Fruit fly (Drosophila melanogaster) whole organism, embryonic: Measurements from ENCODE around the gene Trm7-32.

Experiments
- Atf6 ChIP-seq: fragments of 200-800 bp; sonication (Bioruptor generic); IDR thresholded peaks from 2 replicates; pipeline ENCODE4 v1.3.6; 2022; ENCODE audit warnings: missing biosample characterization, missing genetic modification characterization
- CG10267 ChIP-seq: fragments of 200-800 bp; sonication (Bioruptor generic); optimal IDR thresholded peaks from 2 replicates; lab custom pipeline; 2018; ENCODE audit warnings: missing biosample characterization, mild to moderate bottlenecking, missing genetic modification characterization, moderate library complexity
- CG10979 ChIP-seq: fragments of 200-800 bp; sonication (Bioruptor generic); optimal IDR thresholded peaks from 2 replicates; lab custom pipeline; 2018; ENCODE audit warnings: missing biosample characterization, mild to moderate bottlenecking, missing genetic modification characterization, moderate library complexity
- CG11560 ChIP-seq: fragments of 200-800 bp; sonication (Bioruptor generic); IDR thresholded peaks from 3 replicates; pipeline ENCODE4 v1.3.6; 2022; ENCODE audit warnings: missing biosample characterization, missing genetic modification characterization
- CG12236 ChIP-seq: fragments of 200-800 bp; sonication (Bioruptor generic); optimal IDR thresholded peaks from 2 replicates; lab custom pipeline; 2016; ENCODE audit warnings: missing biosample characterization, missing genetic modification characterization
- CG13296 ChIP-seq: fragments of 200-800 bp; sonication (Bioruptor generic); optimal IDR thresholded peaks from 3 replicates; lab custom pipeline; 2018; ENCODE audit warnings: missing biosample characterization, mild to moderate bottlenecking, missing genetic modification characterization
- CG14710 ChIP-seq: fragments of 200-800 bp; sonication (Bioruptor generic); optimal IDR thresholded peaks from 3 replicates; lab custom pipeline; 2019; ENCODE audit warnings: missing biosample characterization, mild to moderate bottlenecking, missing genetic modification characterization, moderate library complexity
- CG15011 ChIP-seq: fragments of 200-800 bp; sonication (Bioruptor generic); optimal IDR thresholded peaks from 3 replicates; lab custom pipeline; 2018; ENCODE audit warnings: missing biosample characterization, mild to moderate bottlenecking, missing genetic modification characterization
- CG1792 ChIP-seq: fragments of 200-800 bp; sonication (Bioruptor generic); optimal IDR thresholded peaks from 2 replicates; lab custom pipeline; 2016; ENCODE audit warnings: missing biosample characterization, missing genetic modification characterization
- CG2120 ChIP-seq: fragments of 200-800 bp; sonication (Bioruptor generic); optimal IDR thresholded peaks from 3 replicates; lab custom pipeline; 2016; ENCODE audit warnings: missing biosample characterization, missing genetic modification characterization
- CG2199 ChIP-seq: fragments of 200-800 bp; sonication (Bioruptor generic); IDR thresholded peaks from 3 replicates; pipeline ENCODE4 v1.3.6; 2022; ENCODE audit warnings: missing biosample characterization, missing genetic modification characterization
- CG2875 ChIP-seq: fragments of 200-800 bp; sonication (Bioruptor generic); optimal IDR thresholded peaks from 2 replicates; lab custom pipeline; 2017; ENCODE audit warnings: missing biosample characterization, mild to moderate bottlenecking, missing genetic modification characterization, missing genetic modification reagents
- CG2889 ChIP-seq: fragments of 200-800 bp; sonication (Bioruptor generic); IDR thresholded peaks from 3 replicates; pipeline ENCODE4 v1.3.6; 2022; ENCODE audit warnings: missing biosample characterization, missing genetic modification characterization
- CG30020 ChIP-seq: fragments of 200-800 bp; optimal IDR thresholded peaks from 2 replicates; lab custom pipeline; 2019; ENCODE audit warnings: missing biosample characterization, mild to moderate bottlenecking, missing genetic modification characterization, moderate library complexity
- CG30403 ChIP-seq: fragments of 200-800 bp; sonication (Bioruptor generic); optimal IDR thresholded peaks from 3 replicates; lab custom pipeline; 2016; ENCODE audit warnings: missing biosample characterization, missing genetic modification characterization
- CG3281 ChIP-seq: fragments of 200-800 bp; sonication (Bioruptor generic); optimal IDR thresholded peaks from 3 replicates; lab custom pipeline; 2017; ENCODE audit warnings: missing biosample characterization, mild to moderate bottlenecking, missing genetic modification characterization
- CG33213 ChIP-seq: fragments of 200-800 bp; sonication (Bioruptor generic); optimal IDR thresholded peaks from 3 replicates; lab custom pipeline; 2016; ENCODE audit warnings: missing biosample characterization, missing genetic modification characterization
- CG4820 ChIP-seq: fragments of 200-800 bp; sonication (Bioruptor generic); optimal IDR thresholded peaks from 3 replicates; lab custom pipeline; 2016; ENCODE audit warnings: missing biosample characterization, missing genetic modification characterization
- CG7556 ChIP-seq: fragments of 200-800 bp; sonication (Bioruptor generic); optimal IDR thresholded peaks from 2 replicates; lab custom pipeline; 2017; ENCODE audit warnings: missing biosample characterization, mild to moderate bottlenecking, missing genetic modification characterization
- CG9215 ChIP-seq: fragments of 200-800 bp; sonication (Bioruptor generic); IDR thresholded peaks from 2 replicates; pipeline ENCODE4 v1.3.6; 2022; ENCODE audit warnings: missing biosample characterization, missing genetic modification characterization
- CG9437 ChIP-seq: fragments of 200-800 bp; sonication (Bioruptor generic); optimal IDR thresholded peaks from 2 replicates; lab custom pipeline; 2018; ENCODE audit warnings: missing biosample characterization, mild to moderate bottlenecking, missing genetic modification characterization
- Deaf1 ChIP-seq: fragments of 200-800 bp; optimal IDR thresholded peaks from 3 replicates; lab custom pipeline; 2019; ENCODE audit warnings: missing biosample characterization, mild to moderate bottlenecking, missing genetic modification characterization, moderate library complexity
- Dref ChIP-seq: fragments of 200-800 bp; sonication (Bioruptor generic); IDR thresholded peaks from 2 replicates; pipeline ENCODE4 v1.3.6; 2022; ENCODE audit warnings: missing biosample characterization, missing genetic modification characterization
- Hmr ChIP-seq: fragments of 200-800 bp; sonication (Bioruptor generic); optimal IDR thresholded peaks from 3 replicates; lab custom pipeline; 2017; ENCODE audit warnings: mild to moderate bottlenecking, missing biosample characterization, missing genetic modification reagents, missing genetic modification characterization
- Hr3 ChIP-seq: fragments of 200-800 bp; sonication (Bioruptor generic); optimal IDR thresholded peaks from 3 replicates; lab custom pipeline; 2016; ENCODE audit warnings: missing biosample characterization, missing genetic modification characterization
- MBD-R2 ChIP-seq: fragments of 200-800 bp; sonication (Bioruptor generic); IDR thresholded peaks from 2 replicates; pipeline ENCODE4 v1.3.6; 2022; ENCODE audit warnings: missing biosample characterization, missing genetic modification characterization
- NC2β ChIP-seq: fragments of 200-800 bp; sonication (Bioruptor generic); optimal IDR thresholded peaks from 2 replicates; lab custom pipeline; 2016; ENCODE audit warnings: missing biosample characterization, missing genetic modification characterization
- Sin3A ChIP-seq: fragments of >200 bp; optimal IDR thresholded peaks from 2 replicates; lab custom pipeline; 2018
- Ssrp ChIP-seq: fragments of 200-800 bp; sonication (Bioruptor generic); optimal IDR thresholded peaks from 2 replicates; lab custom pipeline; 2018; ENCODE audit warnings: missing biosample characterization, mild to moderate bottlenecking, missing genetic modification characterization, moderate library complexity
- Xbp1 ChIP-seq: fragments of 200-800 bp; sonication (Bioruptor generic); optimal IDR thresholded peaks from 3 replicates; lab custom pipeline; 2016; ENCODE audit warnings: missing biosample characterization, mild to moderate bottlenecking, missing genetic modification characterization
- ac ChIP-seq: fragments of 200-800 bp; sonication (Bioruptor generic); optimal IDR thresholded peaks from 3 replicates; lab custom pipeline; 2017; ENCODE audit warnings: missing biosample characterization, mild to moderate bottlenecking, missing genetic modification characterization
- aop ChIP-seq: fragments of 200-800 bp; sonication (Bioruptor generic); IDR thresholded peaks from 2 replicates; pipeline ENCODE4 v1.3.6; 2022; ENCODE audit warnings: missing biosample characterization, missing genetic modification characterization
- ara ChIP-seq: fragments of 200-800 bp; sonication (Bioruptor generic); IDR thresholded peaks from 2 replicates; pipeline ENCODE4 v1.3.6; 2022; ENCODE audit warnings: missing biosample characterization, missing genetic modification characterization
- bbx ChIP-seq: fragments of 200-800 bp; sonication (Bioruptor generic); IDR thresholded peaks from 2 replicates; pipeline ENCODE4 v1.3.6; 2022; ENCODE audit warnings: missing biosample characterization, missing genetic modification characterization; ENCODE audit not compliant: partially characterized antibody
- chif ChIP-seq, 2 experiments: fragments of 200-800 bp; sonication (Bioruptor generic); optimal IDR thresholded peaks; 3 replicates each; lab custom pipeline; 2016; ENCODE audit warnings: missing biosample characterization in 2 of 2, missing genetic modification characterization in 2 of 2
- dm ChIP-seq: fragments of 200-800 bp; sonication (Bioruptor generic); optimal IDR thresholded peaks from 3 replicates; lab custom pipeline; 2016; ENCODE audit warnings: missing biosample characterization, missing genetic modification characterization
- gcm2 ChIP-seq: fragments of 200-800 bp; sonication (Bioruptor generic); optimal IDR thresholded peaks from 2 replicates; lab custom pipeline; 2016; ENCODE audit warnings: missing biosample characterization, missing genetic modification characterization
- h ChIP-seq: fragments of >200 bp; optimal IDR thresholded peaks from 2 replicates; lab custom pipeline; 2017
- ham ChIP-seq: fragments of 200-800 bp; sonication (Bioruptor generic); IDR thresholded peaks from 2 replicates; pipeline ENCODE4 v1.3.6; 2022; ENCODE audit warnings: missing biosample characterization, missing genetic modification characterization
- hth ChIP-seq: fragments of >200 bp; optimal IDR thresholded peaks from 2 replicates; lab custom pipeline; 2017; ENCODE audit warnings: inconsistent platforms
- ind ChIP-seq: fragments of 200-800 bp; sonication (Bioruptor generic); optimal IDR thresholded peaks from 3 replicates; lab custom pipeline; 2016; ENCODE audit warnings: missing biosample characterization, missing genetic modification characterization
- ken ChIP-seq: fragments of 200-800 bp; sonication (Bioruptor generic); IDR thresholded peaks from 3 replicates; pipeline ENCODE4 v1.3.6; 2022; ENCODE audit warnings: missing biosample characterization, missing genetic modification characterization
- lab ChIP-seq: fragments of 200-800 bp; sonication (Bioruptor generic); optimal IDR thresholded peaks from 3 replicates; lab custom pipeline; 2017; ENCODE audit warnings: missing biosample characterization, missing genetic modification characterization, mild to moderate bottlenecking, moderate library complexity, missing genetic modification reagents
- pita ChIP-seq: fragments of 200-800 bp; sonication (Bioruptor generic); optimal IDR thresholded peaks from 2 replicates; lab custom pipeline; 2017; ENCODE audit warnings: missing biosample characterization, mild to moderate bottlenecking, missing genetic modification characterization
- ranshi ChIP-seq: fragments of 200-800 bp; sonication (Bioruptor generic); IDR thresholded peaks from 2 replicates; pipeline ENCODE4 v1.3.6; 2022; ENCODE audit warnings: missing biosample characterization, missing genetic modification characterization
- seq ChIP-seq: fragments of 200-800 bp; sonication (Bioruptor generic); IDR thresholded peaks from 2 replicates; pipeline ENCODE4 v1.3.6; 2022; ENCODE audit warnings: missing biosample characterization, missing genetic modification characterization
- sisA ChIP-seq: fragments of 200-800 bp; sonication (Bioruptor generic); IDR thresholded peaks from 2 replicates; pipeline ENCODE4 v1.3.6; 2022; ENCODE audit warnings: missing biosample characterization, missing genetic modification characterization
- tap ChIP-seq: fragments of 200-800 bp; optimal IDR thresholded peaks from 3 replicates; lab custom pipeline; 2019; ENCODE audit warnings: missing biosample characterization, mild to moderate bottlenecking, missing genetic modification characterization, moderate library complexity
- tll ChIP-seq, 2 experiments: fragments of 200-800 bp in 1 of 2; fragments of >200 bp in 1 of 2; sonication (Bioruptor generic) in 1 of 2; optimal IDR thresholded peaks; 2 replicates each; lab custom pipeline; 2017 to 2019; ENCODE audit warnings: missing biosample characterization in 2 of 2, missing genetic modification characterization in 2 of 2, mild to moderate bottlenecking in 1 of 2, moderate library complexity in 1 of 2
- tx ChIP-seq: fragments of 200-800 bp; sonication (Bioruptor generic); optimal IDR thresholded peaks from 2 replicates; lab custom pipeline; 2016; ENCODE audit warnings: missing biosample characterization, missing genetic modification characterization
- z ChIP-seq: fragments of 200-800 bp; sonication (Bioruptor generic); IDR thresholded peaks from 3 replicates; pipeline ENCODE4 v1.3.6; 2022; ENCODE audit warnings: missing biosample characterization, missing genetic modification characterization
- zen ChIP-seq: fragments of 200-800 bp; sonication (Bioruptor generic); optimal IDR thresholded peaks from 3 replicates; lab custom pipeline; 2018; ENCODE audit warnings: missing biosample characterization, mild to moderate bottlenecking, missing genetic modification characterization, moderate library complexity

The Trm7-32 gene

dm6 chr3R:17053415-17054177 lies 13.1 kb downstream of the Trm7-32 start, which contains the start of gene Dad (continued):
- TF ChIP-seq tap (tag; lab: Kevin White, UChicago): no peak
- TF ChIP-seq CG15011: no peak
- TF ChIP-seq aop: no peak
- peak; percentile 29 for TF ChIP-seq CG13296 (GFP tag; lab: Kevin White, UChicago)
- no peak for TF ChIP-seq chif (GFP tag; optimal IDR thresholded peaks at IDR 0.05; lab: Kevin White, UChicago)
- no peak for TF ChIP-seq tx (GFP tag; lab: Kevin White, UChicago)
- TF ChIP-seq ind (GFP tag; lab: Kevin White, UChicago): no peak
- TF ChIP-seq Hr3: no peak
- no peak for TF ChIP-seq CG9437 (GFP tag; lab: Kevin White, UChicago)
- TF ChIP-seq CG2889 (GFP tag; lab: Robert Waterston, UW): no peak
- no peak for TF ChIP-seq sisA (GFP tag; lab: Robert Waterston, UW)
- TF ChIP-seq CG7556 (GFP tag; lab: Kevin White, UChicago): no peak
- no peak for TF ChIP-seq CG12236 (GFP tag; lab: Kevin White, UChicago)
- no peak for TF ChIP-seq CG4820 (GFP tag; lab: Kevin White, UChicago)
- TF ChIP-seq zen (tag; lab: Kevin White, UChicago): no peak
- no peak for TF ChIP-seq seq (GFP tag; lab: Robert Waterston, UW)
- TF ChIP-seq CG30403 (GFP tag; lab: Kevin White, UChicago): no peak
- TF ChIP-seq MBD-R2: no peak
- peak; percentile 11; the same call in 1 of the 3 replicates for TF ChIP-seq CG2199
- no peak for TF ChIP-seq dm (GFP tag; lab: Kevin White, UChicago)
- TF ChIP-seq ken (GFP tag; lab: Robert Waterston, UW): no peak
- no peak for TF ChIP-seq CG1792 (GFP tag; lab: Kevin White, UChicago)
- TF ChIP-seq CG3281 (GFP tag; lab: Kevin White, UChicago): no peak
- TF ChIP-seq CG9215 (GFP tag; lab: Robert Waterston, UW): peak; percentile 98
- TF ChIP-seq CG11560 (tag; lab: Robert Waterston, UW): no peak
- no peak for TF ChIP-seq NC2β (GFP tag; lab: Kevin White, UChicago)
- no peak for TF ChIP-seq CG30020
- TF ChIP-seq ara (GFP tag; lab: Robert Waterston, UW): 0 out of 2 replicates have a peak, but pooled peaks have one; percentile 20
- TF ChIP-seq Hmr: peak; percentile 48
- no peak for TF ChIP-seq CG14710 (tag; lab: Kevin White, UChicago)
- peak; percentile 43 for TF ChIP-seq lab
- no peak for TF ChIP-seq Atf6 (GFP tag; lab: Robert Waterston, UW)
- TF ChIP-seq CG33213 (GFP tag; lab: Kevin White, UChicago): no peak
- no peak for TF ChIP-seq Sin3A (lab: Kevin White, UChicago)
- TF ChIP-seq ham (GFP tag; lab: Robert Waterston, UW): no peak
- peak; percentile 18 for TF ChIP-seq CG2120
- no peak for TF ChIP-seq pita (GFP tag; lab: Kevin White, UChicago)
- TF ChIP-seq CG10979 (tag; lab: Kevin White, UChicago): no peak
- no peak; the same call in 1 of the 2 replicates for TF ChIP-seq ranshi (GFP tag; lab: Robert Waterston, UW)
- TF ChIP-seq hth (lab: Kevin White, UChicago): no peak
- TF ChIP-seq ac (GFP tag; lab: Kevin White, UChicago): no peak
- TF ChIP-seq CG10267 (tag; lab: Kevin White, UChicago): peak; percentile 97
- TF ChIP-seq tll (GFP tag; optimal IDR thresholded peaks at IDR 0.05; lab: Kevin White, UChicago): no peak
- no peak for TF ChIP-seq Xbp1 (GFP tag; lab: Kevin White, UChicago)
- TF ChIP-seq Deaf1 (tag; lab: Kevin White, UChicago): peak; percentile 40
- TF ChIP-seq z (GFP tag; lab: Robert Waterston, UW): no peak
- TF ChIP-seq CG2875 (GFP tag; lab: Kevin White, UChicago): no peak
- no peak for TF ChIP-seq Ssrp (tag; lab: Kevin White, UChicago)
- peak; percentile 42; the same call in 1 of the 2 replicates for TF ChIP-seq bbx (GFP tag; lab: Robert Waterston, UW)
- no peak for TF ChIP-seq Dref (GFP tag; lab: Robert Waterston, UW)
- no peak for TF ChIP-seq h (lab: Kevin White, UChicago)
- no peak for TF ChIP-seq gcm2 (GFP tag; lab: Kevin White, UChicago)
